Fruit fly (Drosophila melanogaster) whole organism, prepupa: ENCODE data around the gene simj.

ENCODE experiments used
- Blimp-1 ChIP-seq: fragments of 200-800 bp; sonication (Bioruptor generic); optimal IDR thresholded peaks from 3 replicates; lab custom pipeline; 2017; ENCODE audit warnings: missing biosample characterization, missing genetic modification characterization, mild to moderate bottlenecking, moderate library complexity, missing genetic modification reagents
- CG10631 ChIP-seq: fragments of 200-800 bp; sonication (Bioruptor generic); optimal IDR thresholded peaks from 2 replicates; lab custom pipeline; 2016; ENCODE audit warnings: missing biosample characterization, missing genetic modification characterization
- CG10669 ChIP-seq: fragments of 200-800 bp; sonication (Bioruptor generic); optimal IDR thresholded peaks from 3 replicates; lab custom pipeline; 2018; ENCODE audit warnings: missing biosample characterization, mild to moderate bottlenecking, missing genetic modification characterization, moderate library complexity
- CG11294 ChIP-seq: fragments of 200-800 bp; sonication (Bioruptor generic); IDR thresholded peaks from 2 replicates; pipeline ENCODE4 v1.3.6; 2022; ENCODE audit warnings: missing biosample characterization, missing genetic modification characterization
- CG11762 ChIP-seq: fragments of 200-800 bp; sonication (Bioruptor generic); optimal IDR thresholded peaks from 3 replicates; lab custom pipeline; 2016; ENCODE audit warnings: missing biosample characterization, missing genetic modification characterization; ENCODE audit not compliant: insufficient read depth
- CG11902 ChIP-seq: fragments of 200-800 bp; sonication (Bioruptor generic); optimal IDR thresholded peaks from 3 replicates; lab custom pipeline; 2016; ENCODE audit warnings: missing biosample characterization, missing genetic modification characterization
- CG1621 ChIP-seq: fragments of 200-800 bp; sonication (Bioruptor generic); optimal IDR thresholded peaks from 3 replicates; lab custom pipeline; 2018; ENCODE audit warnings: missing biosample characterization, mild to moderate bottlenecking, missing genetic modification characterization
- CG16779 ChIP-seq: fragments of 200-800 bp; sonication (Bioruptor generic); optimal IDR thresholded peaks from 3 replicates; lab custom pipeline; 2017; ENCODE audit warnings: missing biosample characterization, mild to moderate bottlenecking, missing genetic modification characterization
- CG3032 ChIP-seq: fragments of 200-800 bp; optimal IDR thresholded peaks from 2 replicates; lab custom pipeline; 2019; ENCODE audit warnings: missing biosample characterization, mild to moderate bottlenecking, missing genetic modification characterization, moderate library complexity
- CG32006 ChIP-seq: fragments of 200-800 bp; sonication (Bioruptor generic); optimal IDR thresholded peaks from 3 replicates; lab custom pipeline; 2017; ENCODE audit warnings: missing biosample characterization, mild to moderate bottlenecking, missing genetic modification characterization
- CG34406 ChIP-seq: fragments of 200-800 bp; sonication (Bioruptor generic); optimal IDR thresholded peaks from 3 replicates; lab custom pipeline; 2016; ENCODE audit warnings: missing biosample characterization, missing genetic modification characterization
- CG3919 ChIP-seq: fragments of 200-800 bp; sonication (Bioruptor generic); optimal IDR thresholded peaks from 3 replicates; lab custom pipeline; 2016; ENCODE audit warnings: missing biosample characterization, missing genetic modification characterization
- CG6163 ChIP-seq: fragments of 200-800 bp; sonication (Bioruptor generic); IDR thresholded peaks from 3 replicates; pipeline ENCODE4 v1.3.6; 2022; ENCODE audit warnings: missing biosample characterization, missing genetic modification characterization
- CG6276 ChIP-seq: fragments of 200-800 bp; sonication (Bioruptor generic); optimal IDR thresholded peaks from 2 replicates; lab custom pipeline; 2017; ENCODE audit warnings: missing biosample characterization, mild to moderate bottlenecking, missing genetic modification characterization
- CG6792 ChIP-seq: fragments of 200-800 bp; sonication (Bioruptor generic); optimal IDR thresholded peaks from 3 replicates; lab custom pipeline; 2016; ENCODE audit warnings: missing biosample characterization, missing genetic modification characterization
- CG6854 ChIP-seq: fragments of 200-800 bp; sonication (Bioruptor generic); optimal IDR thresholded peaks from 2 replicates; lab custom pipeline; 2017; ENCODE audit warnings: missing biosample characterization, mild to moderate bottlenecking, missing genetic modification characterization
- CG7368 ChIP-seq: fragments of 200-800 bp; sonication (Bioruptor generic); optimal IDR thresholded peaks from 3 replicates; lab custom pipeline; 2016; ENCODE audit warnings: missing biosample characterization, missing genetic modification characterization
- CG8119 ChIP-seq: fragments of 200-800 bp; sonication (Bioruptor generic); IDR thresholded peaks from 3 replicates; pipeline ENCODE4 v1.3.6; 2022; ENCODE audit warnings: missing biosample characterization, missing genetic modification characterization
- CG8319 ChIP-seq: fragments of 200-800 bp; sonication (Bioruptor generic); optimal IDR thresholded peaks from 3 replicates; lab custom pipeline; 2016; ENCODE audit warnings: missing biosample characterization, missing genetic modification characterization
- Eip75B ChIP-seq: fragments of 200-800 bp; sonication (Bioruptor generic); optimal IDR thresholded peaks from 3 replicates; lab custom pipeline; 2016; ENCODE audit warnings: missing biosample characterization, missing genetic modification characterization
- Eip78C ChIP-seq: fragments of 200-800 bp; sonication (Bioruptor generic); peaks from one replicate; lab custom pipeline; 2016; ENCODE audit warnings: missing biosample characterization, missing genetic modification characterization
- Eip93F ChIP-seq: fragments of 200-800 bp; sonication (Bioruptor generic); optimal IDR thresholded peaks from 2 replicates; lab custom pipeline; 2016; ENCODE audit warnings: missing biosample characterization, mild to moderate bottlenecking, missing genetic modification characterization
- Ets21C ChIP-seq: fragments of 200-800 bp; sonication (Bioruptor generic); optimal IDR thresholded peaks from 3 replicates; lab custom pipeline; 2016; ENCODE audit warnings: missing biosample characterization, missing genetic modification characterization
- Ets96B ChIP-seq: fragments of 200-800 bp; optimal IDR thresholded peaks from 2 replicates; lab custom pipeline; 2019; ENCODE audit warnings: missing biosample characterization, mild to moderate bottlenecking, missing genetic modification characterization, moderate library complexity
- Hr39 ChIP-seq: fragments of 200-800 bp; sonication (Bioruptor generic); optimal IDR thresholded peaks from 2 replicates; lab custom pipeline; 2016; ENCODE audit warnings: missing biosample characterization, missing genetic modification characterization
- Hr4 ChIP-seq: fragments of 200-800 bp; sonication (Bioruptor generic); optimal IDR thresholded peaks from 3 replicates; lab custom pipeline; 2016; ENCODE audit warnings: missing biosample characterization, missing genetic modification characterization
- Lpt ChIP-seq: fragments of 200-800 bp; sonication (Bioruptor generic); optimal IDR thresholded peaks from 3 replicates; lab custom pipeline; 2016; ENCODE audit warnings: missing biosample characterization, missing genetic modification characterization
- Met ChIP-seq: fragments of 200-800 bp; sonication (Bioruptor generic); optimal IDR thresholded peaks from 3 replicates; lab custom pipeline; 2016; ENCODE audit warnings: missing biosample characterization, missing genetic modification characterization
- OdsH ChIP-seq: fragments of 200-800 bp; sonication (Bioruptor generic); optimal IDR thresholded peaks from 3 replicates; lab custom pipeline; 2016; ENCODE audit warnings: missing biosample characterization, missing genetic modification characterization
- Smox ChIP-seq: fragments of 200-800 bp; sonication (Bioruptor generic); optimal IDR thresholded peaks from 3 replicates; lab custom pipeline; 2016; ENCODE audit warnings: missing biosample characterization, missing genetic modification characterization
- Sox102F ChIP-seq: fragments of 200-800 bp; sonication (Bioruptor generic); optimal IDR thresholded peaks from 2 replicates; lab custom pipeline; 2016; ENCODE audit warnings: missing biosample characterization, mild to moderate bottlenecking, missing genetic modification characterization
- Sox15 ChIP-seq: fragments of 200-800 bp; sonication (Bioruptor generic); optimal IDR thresholded peaks from 3 replicates; lab custom pipeline; 2016; ENCODE audit warnings: missing biosample characterization, missing genetic modification characterization
- achi ChIP-seq: fragments of 200-800 bp; sonication (Bioruptor generic); optimal IDR thresholded peaks from 3 replicates; lab custom pipeline; 2016; ENCODE audit warnings: missing biosample characterization, missing genetic modification characterization
- acj6 ChIP-seq: fragments of 200-800 bp; sonication (Bioruptor generic); optimal IDR thresholded peaks from 3 replicates; lab custom pipeline; 2016; ENCODE audit warnings: missing biosample characterization, missing genetic modification characterization
- dac ChIP-seq: fragments of 200-800 bp; sonication (Bioruptor generic); optimal IDR thresholded peaks from 2 replicates; lab custom pipeline; 2017; ENCODE audit warnings: missing biosample characterization, mild to moderate bottlenecking, missing genetic modification characterization
- dsx ChIP-seq: fragments of 200-800 bp; optimal IDR thresholded peaks from 3 replicates; lab custom pipeline; 2019; ENCODE audit warnings: missing biosample characterization, mild to moderate bottlenecking, missing genetic modification characterization, moderate library complexity; ENCODE audit not compliant: poor library complexity, severe bottlenecking
- esn ChIP-seq: fragments of 200-800 bp; sonication (Bioruptor generic); optimal IDR thresholded peaks from 2 replicates; lab custom pipeline; 2016; ENCODE audit warnings: missing biosample characterization, mild to moderate bottlenecking, missing genetic modification characterization, moderate library complexity
- fd59A ChIP-seq: fragments of 200-800 bp; sonication (Bioruptor generic); optimal IDR thresholded peaks from 2 replicates; lab custom pipeline; 2017; ENCODE audit warnings: missing biosample characterization, mild to moderate bottlenecking, missing genetic modification characterization, missing genetic modification reagents
- fd85E ChIP-seq: fragments of 200-800 bp; sonication (Bioruptor generic); optimal IDR thresholded peaks from 3 replicates; lab custom pipeline; 2016; ENCODE audit warnings: missing biosample characterization, missing genetic modification characterization
- fkh ChIP-seq: fragments of 200-800 bp; sonication (Bioruptor generic); optimal IDR thresholded peaks from 3 replicates; lab custom pipeline; 2017; ENCODE audit warnings: missing biosample characterization, mild to moderate bottlenecking, missing genetic modification characterization, moderate library complexity
- lz ChIP-seq: fragments of 200-800 bp; sonication (Bioruptor generic); optimal IDR thresholded peaks from 3 replicates; lab custom pipeline; 2016; ENCODE audit warnings: missing biosample characterization, missing genetic modification characterization
- net ChIP-seq: fragments of 200-800 bp; sonication (Bioruptor generic); optimal IDR thresholded peaks from 3 replicates; lab custom pipeline; 2016; ENCODE audit warnings: missing biosample characterization, missing genetic modification characterization
- salr ChIP-seq, 2 experiments: fragments of 200-800 bp; sonication (Bioruptor generic); optimal IDR thresholded peaks; 3 replicates each; lab custom pipeline; 2016 to 2018; ENCODE audit warnings: missing biosample characterization in 2 of 2, missing genetic modification characterization in 2 of 2, mild to moderate bottlenecking in 1 of 2
- spab ChIP-seq: fragments of 200-800 bp; sonication (Bioruptor generic); optimal IDR thresholded peaks from 2 replicates; lab custom pipeline; 2017; ENCODE audit warnings: missing biosample characterization, mild to moderate bottlenecking, missing genetic modification characterization, missing genetic modification reagents
- ss ChIP-seq, 2 experiments: fragments of 200-800 bp; sonication (Bioruptor generic); optimal IDR thresholded peaks; 2 replicates in 1 of 2; 3 replicates in 1 of 2; lab custom pipeline; 2017 to 2018; ENCODE audit warnings: mild to moderate bottlenecking in 2 of 2, missing biosample characterization in 2 of 2, missing genetic modification characterization in 2 of 2, moderate library complexity in 1 of 2
- svp ChIP-seq: fragments of 200-800 bp; sonication (Bioruptor generic); peaks from one replicate; lab custom pipeline; 2016; ENCODE audit warnings: missing biosample characterization, missing genetic modification characterization
- topi ChIP-seq: fragments of 200-800 bp; sonication (Bioruptor generic); optimal IDR thresholded peaks from 3 replicates; lab custom pipeline; 2016; ENCODE audit warnings: missing biosample characterization, missing genetic modification characterization
- vri ChIP-seq: fragments of 200-800 bp; sonication (Bioruptor generic); optimal IDR thresholded peaks from 3 replicates; lab custom pipeline; 2016; ENCODE audit warnings: missing biosample characterization, mild to moderate bottlenecking, missing genetic modification characterization

The simj gene

DNA sequence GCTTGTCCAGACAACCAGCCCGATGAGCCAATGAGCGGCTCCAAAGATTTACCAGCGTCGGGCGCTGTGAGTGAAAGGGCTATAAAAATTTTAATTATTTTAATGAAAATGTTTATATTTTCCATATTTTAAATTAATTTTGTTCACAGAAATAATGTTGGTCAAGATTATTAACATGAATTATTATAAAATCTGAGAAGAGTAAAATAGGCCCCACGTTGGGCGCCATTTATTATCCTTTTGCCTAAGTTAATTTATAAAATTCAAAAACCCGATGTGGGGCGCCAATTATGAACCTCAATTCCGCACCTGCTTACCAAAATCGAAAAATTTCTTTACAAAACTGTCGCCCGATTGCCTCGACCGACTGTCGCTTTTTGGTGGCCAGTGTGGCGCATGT is 44.6 kb downstream of the simj start (continued):
- no peak for TF ChIP-seq fd59A
- TF ChIP-seq CG8119 (GFP tag; lab: Robert Waterston, UW) = peak; percentile 89
- TF ChIP-seq ss (GFP tag; optimal IDR thresholded peaks at IDR 0.05; lab: Kevin White, UChicago) = no peak
- TF ChIP-seq spab (GFP tag; lab: Kevin White, UChicago) = no peak
- TF ChIP-seq Eip78C (GFP tag; lab: Kevin White, UChicago) = peak; percentile 86
- no peak for TF ChIP-seq CG6854
- peak; percentile 53 for TF ChIP-seq net (GFP tag; lab: Kevin White, UChicago)
- TF ChIP-seq svp (GFP tag; lab: Kevin White, UChicago) = peak; percentile 78
- peak; percentile 18 for TF ChIP-seq Ets21C (GFP tag; lab: Kevin White, UChicago)
- TF ChIP-seq Lpt (GFP tag; lab: Kevin White, UChicago) = peak; percentile 74
- TF ChIP-seq CG6792 (GFP tag; lab: Kevin White, UChicago) = peak; percentile 59
- TF ChIP-seq fkh (GFP tag; lab: Kevin White, UChicago) = no peak
- peak; percentile 35 for TF ChIP-seq Sox15
- peak; percentile 45 for TF ChIP-seq CG34406
- TF ChIP-seq CG6163 = peak; percentile 47; the same call in 2 of the 3 replicates
- peak; percentile 20 for TF ChIP-seq CG10631 (GFP tag; lab: Kevin White, UChicago)
- no peak for TF ChIP-seq CG1621 (tag; lab: Kevin White, UChicago)
- TF ChIP-seq Hr39 (GFP tag; lab: Kevin White, UChicago) = peak; percentile 46
- TF ChIP-seq acj6 = peak; percentile 63
- TF ChIP-seq Eip75B (GFP tag; lab: Kevin White, UChicago) = peak; percentile 26

DNA sequence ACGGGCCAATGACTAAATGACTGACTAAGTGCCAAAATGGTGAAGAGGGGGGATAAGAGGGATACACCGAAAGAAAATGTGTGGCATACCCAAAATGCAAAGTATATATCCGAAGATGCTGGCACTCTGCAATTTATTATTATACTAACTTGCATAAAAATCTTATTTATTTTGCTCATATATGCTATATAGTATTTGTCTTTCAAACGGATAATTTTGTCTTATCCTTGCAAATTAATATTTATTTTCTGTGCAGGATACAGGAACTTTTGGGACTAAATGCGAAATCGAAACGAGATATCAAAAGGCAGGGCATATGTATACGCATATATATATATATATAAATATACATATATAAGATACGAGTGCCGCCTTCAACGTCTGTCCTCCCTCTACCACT is 46.8 kb downstream of the simj start:
- TF ChIP-seq CG6854 (no peak), svp (GFP tag; lab: Kevin White, UChicago) (peak; percentile 86), Eip93F (GFP tag; lab: Kevin White, UChicago) (no peak), CG3919 (GFP tag; lab: Kevin White, UChicago) (peak; percentile 72), Sox15 (peak; percentile 60), Blimp-1 (GFP tag; lab: Kevin White, UChicago) (peak; percentile 16), CG8119 (GFP tag; lab: Robert Waterston, UW) (0 out of 3 replicates have a peak, but pooled peaks have one; percentile 34), dsx (GFP tag; lab: Kevin White, UChicago) (peak; percentile 58), salr (GFP tag; optimal IDR thresholded peaks at IDR 0.05; lab: Kevin White, UChicago) (peak in 1 of 2 experiments; percentile 7), CG32006 (no peak), vri (peak; percentile 48), CG10669 (GFP tag; lab: Kevin White, UChicago) (peak; percentile 61), Lpt (GFP tag; lab: Kevin White, UChicago) (no peak), Ets96B (tag; lab: Kevin White, UChicago) (peak; percentile 70), Ets21C (GFP tag; lab: Kevin White, UChicago) (peak; percentile 44), OdsH (GFP tag; lab: Kevin White, UChicago) (peak; percentile 73), Hr39 (GFP tag; lab: Kevin White, UChicago) (peak; percentile 47), spab (GFP tag; lab: Kevin White, UChicago) (peak; percentile 59), CG6792 (GFP tag; lab: Kevin White, UChicago) (peak; percentile 76), CG6276 (GFP tag; lab: Kevin White, UChicago) (no peak), CG16779 (tag; lab: Kevin White, UChicago) (no peak), CG8319 (GFP tag; lab: Kevin White, UChicago) (peak; percentile 64), lz (GFP tag; lab: Kevin White, UChicago) (peak; percentile 73), acj6 (peak; percentile 78), achi (GFP tag; lab: Kevin White, UChicago) (peak; percentile 68), Met (GFP tag; lab: Kevin White, UChicago) (peak; percentile 74), Eip75B (GFP tag; lab: Kevin White, UChicago) (peak; percentile 58), CG11294 (GFP tag; lab: Robert Waterston, UW) (no peak), topi (GFP tag; lab: Kevin White, UChicago) (peak; percentile 76), CG7368 (GFP tag; lab: Kevin White, UChicago) (peak; percentile 51), CG11902 (peak; percentile 67), CG1621 (tag; lab: Kevin White, UChicago) (peak; percentile 39), dac (no peak), ss (GFP tag; optimal IDR thresholded peaks at IDR 0.05; lab: Kevin White, UChicago) (peak in 1 of 2 experiments; percentile 73), fd85E (GFP tag; lab: Kevin White, UChicago) (no peak), Sox102F (peak; percentile 69), CG11762 (GFP tag; lab: Kevin White, UChicago) (peak; percentile 36), CG3032 (peak; percentile 73), Smox (GFP tag; lab: Kevin White, UChicago) (peak; percentile 72), esn (GFP tag; lab: Kevin White, UChicago) (peak; percentile 83), Hr4 (GFP tag; lab: Kevin White, UChicago) (no peak)
